Worm (Caenorhabditis elegans) whole organism, L4/young adult: ENCODE measurements around the gene mfn-1.

Experiments used
- W03F9.2 ChIP-seq: fragments of 150-350 bp; optimal IDR thresholded peaks from 2 replicates; lab custom pipeline; 2014; ENCODE audit warnings: missing biosample characterization, missing genetic modification characterization
- dao-5 ChIP-seq: sonication (generic microtip); optimal IDR thresholded peaks from 2 replicates; lab custom pipeline; 2016; ENCODE audit warnings: missing genotype, missing genetic modification characterization, moderate library complexity, missing compliant biosample characterization
- him-1 ChIP-seq: sonication (generic microtip); optimal IDR thresholded peaks from 2 replicates; lab custom pipeline; 2016; ENCODE audit warnings: missing genotype, missing genetic modification reagents, missing genetic modification characterization, missing compliant biosample characterization

DNA sequence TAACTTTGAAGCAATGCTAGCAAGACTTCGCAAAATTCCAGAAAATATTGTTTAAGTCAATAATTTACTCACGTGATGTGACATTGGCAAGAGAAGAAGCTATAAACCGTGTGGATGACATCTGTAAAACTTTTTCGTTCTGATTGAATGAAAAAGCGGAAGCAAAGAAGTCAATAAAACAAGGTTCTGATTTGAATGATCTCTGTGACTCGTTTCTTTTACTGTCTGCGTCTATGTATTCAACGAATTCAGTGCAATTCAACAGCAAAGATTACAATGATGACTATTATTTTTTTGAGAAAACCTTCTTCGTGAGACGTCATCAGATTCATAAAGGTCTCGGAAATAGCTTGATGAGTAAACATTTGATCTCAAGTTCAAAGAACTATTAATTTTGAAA lies 21.0 kb upstream of the mfn-1 start, which contains the start of gene hacl-1:
- TF ChIP-seq dao-5 (tag; lab: Kevin White, UChicago), result no peak
- no peak for TF ChIP-seq W03F9.2 (tag; lab: Kevin White, UChicago)
- no peak for TF ChIP-seq him-1 (tag; lab: Kevin White, UChicago)
